Fruit fly (Drosophila melanogaster): ENCODE data around the gene Gr64b.
A peak's percentile ranks its signal among the peaks of the same experiment; 100 is the strongest.

dm6 chr3L:4068368-4068767 lies 40.0 kb downstream of the Gr64b start:
- TF ChIP-seq Pif1A (GFP tag; optimal IDR thresholded peaks at IDR 0.05): no peak
- no peak for TF ChIP-seq CG8159 (tag; optimal IDR thresholded peaks at IDR 0.05)
- TF ChIP-seq CG10348 (GFP tag; IDR thresholded peaks at IDR 0.05): no peak
- peak; percentile 62 for TF ChIP-seq CG12605 (GFP tag; IDR thresholded peaks at IDR 0.05)
- no peak for TF ChIP-seq EcR (GFP tag; optimal IDR thresholded peaks at IDR 0.05)
- peak; percentile 43; the same call in 1 of the 3 replicates for TF ChIP-seq CG4496 (GFP tag; IDR thresholded peaks at IDR 0.05)
- TF ChIP-seq CG13204 (GFP tag; optimal IDR thresholded peaks at IDR 0.05): no peak
- no peak for TF ChIP-seq CG14655 (GFP tag; optimal IDR thresholded peaks at IDR 0.05)
- TF ChIP-seq CG15710 (tag; optimal IDR thresholded peaks at IDR 0.05): no peak
- no peak for TF ChIP-seq CG9948 (tag; optimal IDR thresholded peaks at IDR 0.05)
- no peak for TF ChIP-seq rn (GFP tag; IDR thresholded peaks at IDR 0.05)
- no peak for TF ChIP-seq Pif1B (GFP tag; optimal IDR thresholded peaks at IDR 0.05)

Measured in whole organism, pupa.